Worm (Caenorhabditis elegans): ENCODE measurements around the gene ZC196.2.

ce11 chrV:8730991-8731390 lies 8.2 kb upstream of the ZC196.2 start:
- TF ChIP-seq ztf-29 (GFP tag; IDR thresholded peaks at IDR 0.05) (no peak), tab-1 (GFP tag; IDR thresholded peaks at IDR 0.05) (no peak), T22C8.4 (GFP tag; IDR thresholded peaks at IDR 0.05) (no peak), ref-1 (GFP tag; conservative IDR thresholded peaks at IDR 0.05) (no peak), cog-1 (tag; optimal IDR thresholded peaks at IDR 0.05) (no peak), flt-1 (GFP tag; IDR thresholded peaks at IDR 0.05) (no peak), klf-2 (GFP tag; conservative IDR thresholded peaks at IDR 0.05) (no peak)
